Worm (Caenorhabditis elegans): ENCODE results near the gene Y46H3D.1.

- TF ChIP-seq elt-3 (tag; optimal IDR thresholded peaks at IDR 0.05) (no peak), pha-4 (tag; optimal IDR thresholded peaks at IDR 0.05) (no peak), sptf-1 (tag; optimal IDR thresholded peaks at IDR 0.05) (no peak), hlh-1 (tag; optimal IDR thresholded peaks at IDR 0.05) (no peak), nhr-237 (tag; optimal IDR thresholded peaks at IDR 0.05) (no peak), ceh-83 (GFP tag; optimal IDR thresholded peaks at IDR 0.05) (no peak)
These were observed 20.0 kb downstream of the Y46H3D.1 start, which contains the start of gene irld-40 for ce11 chrV:1662270-1662669.
